Worm (Caenorhabditis elegans) whole organism, L1 larva: ENCODE measurements around the gene C53B7.6.
"Not testable (repeated sequence)": the region's sequence is repeated elsewhere in the genome, so short reads cannot be mapped to it uniquely, and the experiment has no call there.

Experiments
- C34B4.2 ChIP-seq: sonication (generic microtip); optimal IDR thresholded peaks from 2 replicates; lab custom pipeline; 2017; ENCODE audit warnings: mild to moderate bottlenecking, missing genetic modification characterization, missing compliant biosample characterization
- Y116A8C.19 ChIP-seq: sonication (generic microtip); optimal IDR thresholded peaks from 2 replicates; lab custom pipeline; 2016; ENCODE audit warnings: missing compliant biosample characterization, missing genetic modification characterization, borderline replicate concordance
- aha-1 ChIP-seq: fragments of 150-350 bp; optimal IDR thresholded peaks from 2 replicates; lab custom pipeline; 2014; ENCODE audit warnings: missing biosample characterization, missing genetic modification characterization
- blmp-1 ChIP-seq: fragments of 150-350 bp; optimal IDR thresholded peaks from 2 replicates; lab custom pipeline; 2014; ENCODE audit warnings: missing biosample characterization, missing genetic modification characterization
- ceh-8 ChIP-seq: fragments of 200-800 bp; sonication (Bioruptor generic); optimal IDR thresholded peaks from 2 replicates; lab custom pipeline; 2018; ENCODE audit warnings: mild to moderate bottlenecking, missing genetic modification characterization, moderate library complexity, missing compliant biosample characterization
- dsc-1 ChIP-seq: sonication (generic microtip); optimal IDR thresholded peaks from 2 replicates; lab custom pipeline; 2016; ENCODE audit warnings: mild to moderate bottlenecking, missing genetic modification characterization, missing compliant biosample characterization
- efl-1 ChIP-seq, 4 experiments: fragments of 150-350 bp; optimal IDR thresholded peaks in 3 of 4; peaks in 1 of 4; 1 replicate in 1 of 4; 2 replicates in 3 of 4; lab custom pipeline; 2014; ENCODE audit warnings: missing biosample characterization in 2 of 4, missing genetic modification characterization in 2 of 4, missing genetic modification reagents in 2 of 4
- efl-3 ChIP-seq: fragments of 200-800 bp; sonication (Bioruptor generic); optimal IDR thresholded peaks from 2 replicates; lab custom pipeline; 2018; ENCODE audit warnings: mild to moderate bottlenecking, missing genetic modification characterization, missing compliant biosample characterization
- elt-2 ChIP-seq: sonication (generic microtip); optimal IDR thresholded peaks from 2 replicates; lab custom pipeline; 2016; ENCODE audit warnings: missing genetic modification characterization, mild to moderate bottlenecking, inconsistent platforms, missing compliant biosample characterization, missing genetic modification reagents
- fkh-10 ChIP-seq: sonication (generic microtip); optimal IDR thresholded peaks from 2 replicates; lab custom pipeline; 2017; ENCODE audit warnings: missing biosample characterization, missing genetic modification reagents, missing genetic modification characterization
- fkh-4 ChIP-seq: sonication (generic microtip); optimal IDR thresholded peaks from 2 replicates; lab custom pipeline; 2016; ENCODE audit warnings: missing compliant biosample characterization, missing genetic modification characterization, borderline replicate concordance
- fkh-8 ChIP-seq: sonication (generic microtip); optimal IDR thresholded peaks from 2 replicates; lab custom pipeline; 2016; ENCODE audit warnings: mild to moderate bottlenecking, missing genetic modification characterization, missing compliant biosample characterization
- fos-1 ChIP-seq: fragments of 150-350 bp; optimal IDR thresholded peaks from 2 replicates; lab custom pipeline; 2014; ENCODE audit warnings: missing biosample characterization, missing genetic modification characterization
- hlh-17 ChIP-seq: fragments of 200-800 bp; sonication (Bioruptor generic); optimal IDR thresholded peaks from 2 replicates; lab custom pipeline; 2018; ENCODE audit warnings: missing genetic modification characterization, mild to moderate bottlenecking, missing compliant biosample characterization, moderate library complexity, borderline replicate concordance
- hlh-4 ChIP-seq: sonication (generic microtip); optimal IDR thresholded peaks from 2 replicates; lab custom pipeline; 2016; ENCODE audit warnings: mild to moderate bottlenecking, missing genetic modification characterization, missing compliant biosample characterization
- irx-1 ChIP-seq: sonication (generic microtip); optimal IDR thresholded peaks from 2 replicates; lab custom pipeline; 2016; ENCODE audit warnings: missing genetic modification characterization, missing compliant biosample characterization
- jun-1 ChIP-seq: fragments of 150-350 bp; optimal IDR thresholded peaks from 2 replicates; lab custom pipeline; 2014; ENCODE audit warnings: missing biosample characterization, missing genetic modification reagents, missing genetic modification characterization
- lin-15B ChIP-seq: fragments of 150-350 bp; sonication (generic microtip); optimal IDR thresholded peaks from 3 replicates; lab custom pipeline; 2014; ENCODE audit warnings: missing biosample characterization, missing genetic modification characterization
- lin-35 ChIP-seq, 2 experiments: fragments of 150-350 bp; optimal IDR thresholded peaks; 2 replicates each; lab custom pipeline; 2014; ENCODE audit warnings: missing biosample characterization in 2 of 2, missing genetic modification characterization in 2 of 2, missing genetic modification reagents in 2 of 2
- lir-3 ChIP-seq: sonication (generic microtip); optimal IDR thresholded peaks from 2 replicates; lab custom pipeline; 2016; ENCODE audit warnings: mild to moderate bottlenecking, missing genetic modification characterization, moderate library complexity, missing compliant biosample characterization; ENCODE audit not compliant: poor library complexity
- lsy-2 ChIP-seq, 2 experiments: fragments of 150-350 bp; optimal IDR thresholded peaks; 2 replicates each; lab custom pipeline; 2014; ENCODE audit warnings: missing biosample characterization in 2 of 2, missing genetic modification characterization in 2 of 2
- mab-9 ChIP-seq: fragments of 200-800 bp; sonication (Bioruptor generic); IDR thresholded peaks from 2 replicates; pipeline ENCODE4 v1.3.6; 2022; ENCODE audit warnings: missing genetic modification reagents, missing genetic modification characterization, missing compliant biosample characterization
- mdl-1 ChIP-seq, 2 experiments: fragments of 150-350 bp; optimal IDR thresholded peaks; 2 replicates each; lab custom pipeline; 2014 to 2017; ENCODE audit warnings: missing biosample characterization in 2 of 2, missing genetic modification characterization in 2 of 2, inconsistent platforms in 1 of 2
- nhr-12 ChIP-seq: sonication (generic microtip); optimal IDR thresholded peaks from 2 replicates; lab custom pipeline; 2017; ENCODE audit warnings: missing biosample characterization, missing genetic modification characterization
- nhr-19 ChIP-seq: fragments of 200-800 bp; sonication (Bioruptor generic); conservative IDR thresholded peaks from 2 replicates; pipeline ENCODE4 v1.3.6; 2022; ENCODE audit warnings: missing genetic modification characterization, missing compliant biosample characterization
- nhr-20 ChIP-seq: sonication (generic microtip); optimal IDR thresholded peaks from 2 replicates; lab custom pipeline; 2016; ENCODE audit warnings: mild to moderate bottlenecking, missing genetic modification characterization, missing compliant biosample characterization
- nhr-28 ChIP-seq: fragments of 150-350 bp; optimal IDR thresholded peaks from 2 replicates; lab custom pipeline; 2014; ENCODE audit warnings: missing biosample characterization, missing genetic modification characterization
- nhr-76 ChIP-seq: sonication (generic microtip); optimal IDR thresholded peaks from 2 replicates; lab custom pipeline; 2017; ENCODE audit warnings: missing biosample characterization, missing genetic modification characterization
- nhr-84 ChIP-seq: sonication (generic microtip); optimal IDR thresholded peaks from 2 replicates; lab custom pipeline; 2017; ENCODE audit warnings: missing biosample characterization, missing genetic modification characterization
- skn-1 ChIP-seq: fragments of 150-350 bp; optimal IDR thresholded peaks from 2 replicates; lab custom pipeline; 2014; ENCODE audit warnings: missing biosample characterization, missing genetic modification characterization
- snu-23 ChIP-seq: sonication (generic microtip); optimal IDR thresholded peaks from 2 replicates; lab custom pipeline; 2016; ENCODE audit warnings: missing genetic modification characterization, missing compliant biosample characterization
- sox-4 ChIP-seq: sonication (generic microtip); optimal IDR thresholded peaks from 2 replicates; lab custom pipeline; 2016; ENCODE audit warnings: missing genetic modification characterization, missing compliant biosample characterization
- sptf-1 ChIP-seq: fragments of 150-350 bp; optimal IDR thresholded peaks from 2 replicates; lab custom pipeline; 2014; ENCODE audit warnings: missing biosample characterization, missing genetic modification characterization
- sup-37 ChIP-seq: fragments of 200-800 bp; sonication (Bioruptor generic); optimal IDR thresholded peaks from 2 replicates; lab custom pipeline; 2018; ENCODE audit warnings: mild to moderate bottlenecking, missing genetic modification characterization, missing compliant biosample characterization
- swsn-7 ChIP-seq: sonication (generic microtip); optimal IDR thresholded peaks from 2 replicates; lab custom pipeline; 2016; ENCODE audit warnings: missing genetic modification characterization, missing compliant biosample characterization
- tbx-2 ChIP-seq: sonication (generic microtip); optimal IDR thresholded peaks from 2 replicates; lab custom pipeline; 2016; ENCODE audit warnings: missing genetic modification characterization, missing compliant biosample characterization
- unc-86 ChIP-seq: sonication (generic microtip); optimal IDR thresholded peaks from 2 replicates; lab custom pipeline; 2016; ENCODE audit warnings: missing genetic modification characterization, missing compliant biosample characterization
- ztf-4 ChIP-seq: fragments of 150-350 bp; optimal IDR thresholded peaks from 2 replicates; lab custom pipeline; 2014; ENCODE audit warnings: missing biosample characterization, missing genetic modification characterization

The C53B7.6 gene

DNA sequence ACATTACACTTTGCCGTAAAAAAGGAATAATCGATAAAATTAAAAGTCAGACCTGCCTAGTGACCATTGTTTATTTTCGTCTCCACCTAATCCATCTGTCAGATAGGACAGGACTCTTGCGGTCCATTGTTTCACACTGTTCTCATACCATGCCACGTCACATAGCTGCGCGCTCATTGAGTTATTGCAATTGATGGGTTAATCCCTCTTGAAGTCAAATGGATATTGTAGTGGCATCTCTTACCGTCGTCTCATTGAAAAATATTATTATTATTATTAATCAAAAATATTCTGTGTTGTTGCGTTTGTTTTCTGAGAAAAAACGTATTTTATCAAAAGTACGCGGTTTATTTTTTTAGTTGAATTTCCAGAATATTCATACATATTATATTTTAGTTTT is 19.6 kb upstream of the C53B7.6 start:
- TF ChIP-seq nhr-28 (tag; lab: Kevin White, UChicago) (no peak), dsc-1 (no peak), lsy-2 (tag; optimal IDR thresholded peaks at IDR 0.05; lab: Kevin White, UChicago) (no peak), lin-15B (no peak), fkh-4 (no peak), sup-37 (GFP tag; lab: Kevin White, UChicago) (no peak), mdl-1 (tag; optimal IDR thresholded peaks at IDR 0.05; lab: Kevin White, UChicago) (no peak), unc-86 (tag; lab: Kevin White, UChicago) (no peak), nhr-12 (tag; lab: Kevin White, UChicago) (no peak)

DNA sequence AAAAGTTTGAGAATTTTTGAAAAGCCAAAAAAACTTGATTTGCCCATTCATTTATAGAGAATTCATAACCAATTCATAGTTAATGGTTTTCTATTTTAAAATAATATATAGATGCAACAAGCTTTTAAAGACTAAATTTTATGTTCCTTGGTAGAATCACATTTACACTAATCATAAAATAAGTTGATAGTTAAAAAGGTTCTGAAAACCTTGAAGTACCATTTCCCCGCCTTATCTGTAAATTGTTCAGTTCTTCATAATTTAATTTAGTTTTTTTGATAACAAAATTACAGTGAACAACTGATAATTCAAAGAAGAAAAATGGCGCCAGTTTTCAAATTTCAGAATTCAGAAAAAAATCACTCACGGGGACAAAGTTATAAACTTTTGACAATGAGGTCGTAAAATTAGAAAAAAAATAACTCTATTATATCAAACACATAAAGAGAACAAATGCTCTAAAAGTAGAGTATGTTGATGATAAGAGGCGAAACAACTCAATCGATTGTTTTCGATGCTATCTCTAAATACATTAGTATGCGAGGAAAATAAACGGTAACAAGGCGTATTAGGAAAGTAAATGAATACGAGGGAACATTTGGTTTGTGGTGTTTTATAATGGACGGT is 16.8 kb upstream of the C53B7.6 start, which contains the start of gene F41C6.7:
TSS of gene F41C6.7 (minus strand) at position 51 of the 627 bp plus-strand sequence.
- no peak for TF ChIP-seq nhr-76 (tag; lab: Kevin White, UChicago)
- peak in 1 of 2 experiments; percentile 3 for TF ChIP-seq lin-35 (GFP tag; optimal IDR thresholded peaks at IDR 0.05; lab: Kevin White, UChicago)
- TF ChIP-seq elt-2 (tag; lab: Kevin White, UChicago), result peak; percentile 71

DNA sequence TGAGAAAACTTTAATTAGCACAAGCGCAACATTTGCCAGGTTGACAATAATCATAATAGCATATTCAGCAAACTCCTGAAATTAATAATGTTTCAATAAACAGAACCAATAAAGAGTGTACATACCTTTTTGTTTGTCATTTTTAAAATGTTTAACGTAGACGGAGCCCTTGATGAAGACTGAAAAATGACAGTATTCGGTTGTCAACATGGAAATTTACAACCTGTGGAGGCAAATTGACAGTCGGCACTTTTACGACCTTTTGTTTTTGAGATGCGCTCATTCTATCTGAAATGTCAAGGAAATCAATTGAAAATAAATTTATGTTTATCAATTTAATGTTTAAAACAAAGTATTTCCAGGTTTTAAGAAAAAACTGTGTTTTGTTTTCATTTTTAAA is 15.9 kb upstream of the C53B7.6 start:
- TF ChIP-seq blmp-1 (no peak), mdl-1 (tag; optimal IDR thresholded peaks at IDR 0.05; lab: Kevin White, UChicago) (no peak), nhr-19 (no peak), fkh-4 (no peak), Y116A8C.19 (tag; lab: Kevin White, UChicago) (no peak), ceh-8 (GFP tag; lab: Kevin White, UChicago) (no peak), sptf-1 (no peak), hlh-4 (tag; lab: Kevin White, UChicago) (no peak), mab-9 (GFP tag; lab: Robert Waterston, UW) (no peak), dsc-1 (no peak), swsn-7 (tag; lab: Kevin White, UChicago) (no peak), sox-4 (no peak), efl-3 (GFP tag; lab: Kevin White, UChicago) (no peak), C34B4.2 (tag; lab: Kevin White, UChicago) (no peak), jun-1 (tag; lab: Kevin White, UChicago) (no peak), lir-3 (tag; lab: Kevin White, UChicago) (no peak), hlh-17 (GFP tag; lab: Kevin White, UChicago) (no peak)

DNA sequence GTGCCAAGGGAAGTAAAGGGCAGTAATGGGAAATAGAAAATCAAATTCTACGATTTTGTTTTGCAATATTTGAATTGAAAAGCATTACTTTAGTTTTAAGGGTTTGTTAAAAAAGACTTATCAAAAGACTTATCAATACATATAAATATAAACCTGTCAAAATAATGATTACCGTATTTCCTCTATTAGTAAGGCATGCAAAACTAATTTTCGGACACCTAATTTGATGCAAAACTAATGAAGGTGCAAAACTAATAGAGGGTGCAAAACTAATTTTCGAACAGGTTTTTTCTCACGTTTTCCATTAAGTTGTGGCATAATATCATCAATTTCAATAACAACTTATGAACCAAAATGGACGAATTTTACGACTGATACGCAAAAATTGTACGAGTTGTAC is 13.2 kb upstream of the C53B7.6 start, which contains the start of gene F41C6.6:
TSS of gene F41C6.6 (minus strand) at position 101 of the 400 bp plus-strand sequence.
- not testable (repeated sequence) for TF ChIP-seq lir-3 (tag; lab: Kevin White, UChicago); fkh-8 (tag; lab: Kevin White, UChicago); snu-23 (GFP tag; lab: Kevin White, UChicago)
- TF ChIP-seq, all 84 proteins: peak for 0; not testable (repeated sequence) for 84

DNA sequence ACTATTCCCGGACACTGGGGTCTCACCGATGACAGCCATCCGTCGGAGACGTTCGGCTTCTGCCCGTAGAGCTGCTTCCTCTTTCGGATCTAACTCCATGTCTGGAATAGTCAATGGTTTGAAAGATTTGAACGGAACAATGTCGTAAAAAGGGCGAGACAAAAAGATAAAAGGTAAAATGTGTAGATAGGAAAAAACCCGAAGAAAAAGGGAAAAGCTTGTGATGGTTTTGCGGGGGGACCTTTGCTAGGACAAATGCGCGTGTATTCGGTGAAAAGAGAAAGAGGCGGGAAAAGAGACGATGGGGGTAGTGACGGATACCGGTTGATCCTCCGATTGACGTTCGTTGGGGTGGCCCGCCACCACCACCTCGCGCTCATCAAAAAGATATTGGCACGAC is 8.9 kb upstream of the C53B7.6 start, which contains the start of gene col-173:
TSS of gene col-173 (minus strand) at position 101 of the 400 bp plus-strand sequence.
- no peak for TF ChIP-seq tbx-2 (tag; lab: Kevin White, UChicago)
- no peak for TF ChIP-seq efl-1 (optimal IDR thresholded peaks at IDR 0.05; lab: Kevin White, UChicago)
- TF ChIP-seq efl-1 (GFP tag; optimal IDR thresholded peaks at IDR 0.05 in 1 of 2; lab: Kevin White, UChicago), result peak in 1 of 2 experiments; percentile 46

DNA sequence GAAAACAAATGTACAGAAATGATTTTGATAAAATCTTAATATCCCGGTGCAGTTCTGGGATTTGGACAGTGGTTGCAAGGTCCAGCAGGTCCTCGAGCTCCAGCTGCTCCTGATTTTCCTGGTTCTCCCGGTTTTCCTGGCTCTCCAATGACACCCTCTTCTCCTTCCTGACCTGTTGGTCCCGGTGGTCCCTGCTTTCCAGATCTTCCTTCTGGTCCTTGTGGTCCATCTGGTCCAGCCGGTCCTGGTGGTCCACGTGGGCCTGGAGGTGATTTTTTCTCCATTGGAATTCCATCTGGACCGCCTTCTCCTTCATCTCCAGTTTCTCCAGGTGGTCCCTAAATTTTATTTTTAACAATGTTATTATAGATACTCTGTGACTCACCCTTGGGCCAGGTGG is 6.7 kb upstream of the C53B7.6 start:
- no peak for TF ChIP-seq nhr-20 (tag; lab: Kevin White, UChicago)
- TF ChIP-seq fkh-8 (tag; lab: Kevin White, UChicago), result no peak
- no peak for TF ChIP-seq fos-1 (tag; lab: Kevin White, UChicago)
- TF ChIP-seq ztf-4 (tag; lab: Kevin White, UChicago), result no peak
- no peak for TF ChIP-seq irx-1 (tag; lab: Kevin White, UChicago)
- no peak for TF ChIP-seq fkh-10 (GFP tag; lab: Kevin White, UChicago)
- no peak for TF ChIP-seq aha-1 (tag; lab: Kevin White, UChicago)
- TF ChIP-seq dsc-1, result no peak
- TF ChIP-seq skn-1 (tag; lab: Kevin White, UChicago), result no peak
- TF ChIP-seq hlh-4 (tag; lab: Kevin White, UChicago), result no peak
- no peak for TF ChIP-seq nhr-84
- TF ChIP-seq, all 84 proteins: peak for 0
